Fruit fly (Drosophila melanogaster): ENCODE data around the gene Adi1.
A peak's percentile ranks its signal among the peaks of the same experiment; 100 is the strongest.

The Adi1 gene

DNA sequence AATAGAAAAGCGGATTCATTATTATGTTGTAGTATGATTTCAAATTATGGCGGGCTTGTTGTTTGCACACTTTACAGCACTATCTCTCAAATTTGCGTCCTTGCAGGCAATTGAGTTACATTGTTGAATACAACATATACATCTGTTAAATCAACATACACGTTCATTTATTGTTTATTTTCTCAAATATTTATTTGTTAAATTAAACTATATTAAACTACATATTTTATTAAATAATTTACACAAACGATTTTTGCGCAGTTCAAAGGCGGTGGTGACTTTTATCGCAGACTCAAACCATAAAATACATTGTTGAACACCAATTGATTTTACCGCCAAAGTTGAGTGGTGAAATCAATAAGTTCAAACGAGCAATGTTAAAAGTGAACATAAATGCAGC is 35.0 kb downstream of the Adi1 start:
- no peak for TF ChIP-seq CG11695 (GFP tag; IDR thresholded peaks at IDR 0.05)
- no peak for TF ChIP-seq z (GFP tag; IDR thresholded peaks at IDR 0.05)
- peak; percentile 38 for TF ChIP-seq CG12155 (GFP tag; optimal IDR thresholded peaks at IDR 0.05)
- no peak for TF ChIP-seq btn (GFP tag; optimal IDR thresholded peaks at IDR 0.05)
- TF ChIP-seq CG12071 (GFP tag; optimal IDR thresholded peaks at IDR 0.05), result no peak
- TF ChIP-seq ac (GFP tag; optimal IDR thresholded peaks at IDR 0.05), result no peak
- TF ChIP-seq HLH54F (GFP tag; optimal IDR thresholded peaks at IDR 0.05), result no peak
- peak; percentile 69 for TF ChIP-seq CTCF (GFP tag; optimal IDR thresholded peaks at IDR 0.05)
- no peak for TF ChIP-seq exex (tag; optimal IDR thresholded peaks at IDR 0.05)
- peak; percentile 25 for TF ChIP-seq CG30020 (tag; optimal IDR thresholded peaks at IDR 0.05)
- no peak for TF ChIP-seq CG16779 (GFP tag; IDR thresholded peaks at IDR 0.05)
- TF ChIP-seq dmrt11E (tag; optimal IDR thresholded peaks at IDR 0.05), result peak; percentile 0
- no peak for TF ChIP-seq Dad (GFP tag; optimal IDR thresholded peaks at IDR 0.05)
- TF ChIP-seq CG14860 (GFP tag; IDR thresholded peaks at IDR 0.05; ENCODE audit: partially characterized antibody), result no peak
- TF ChIP-seq h (optimal IDR thresholded peaks at IDR 0.05), result no peak
- peak; percentile 28 for TF ChIP-seq CG2120 (GFP tag; optimal IDR thresholded peaks at IDR 0.05)
- peak; percentile 62 for TF ChIP-seq sug (tag; optimal IDR thresholded peaks at IDR 0.05)
- no peak for TF ChIP-seq lbe (GFP tag; optimal IDR thresholded peaks at IDR 0.05)
- TF ChIP-seq dpn (GFP tag; optimal IDR thresholded peaks at IDR 0.05), result peak in 1 of 2 experiments; percentile 22
- no peak for TF ChIP-seq Max (GFP tag; optimal IDR thresholded peaks at IDR 0.05)
- TF ChIP-seq Med (GFP tag), result no peak
- no peak for TF ChIP-seq slou (GFP tag; optimal IDR thresholded peaks at IDR 0.05)
- no peak for TF ChIP-seq MTF-1 (GFP tag; optimal IDR thresholded peaks at IDR 0.05; ENCODE audit: borderline replicate concordance)
- peak; percentile 28 for TF ChIP-seq abd-A (tag; optimal IDR thresholded peaks at IDR 0.05)
- no peak for TF ChIP-seq Side (GFP tag; optimal IDR thresholded peaks at IDR 0.05)
- peak; percentile 46 for TF ChIP-seq nmo (GFP tag; optimal IDR thresholded peaks at IDR 0.05)
- no peak for TF ChIP-seq Abd-B (GFP tag; optimal IDR thresholded peaks at IDR 0.05)
- no peak for TF ChIP-seq sima (GFP tag; optimal IDR thresholded peaks at IDR 0.05)
- TF ChIP-seq trem (tag; optimal IDR thresholded peaks at IDR 0.05), result peak; percentile 67
- TF ChIP-seq CG9797 (GFP tag; optimal IDR thresholded peaks at IDR 0.05), result peak; percentile 16
- TF ChIP-seq Hmr (GFP tag; optimal IDR thresholded peaks at IDR 0.05), result peak; percentile 40
- peak; percentile 21 for TF ChIP-seq CG7556 (GFP tag; optimal IDR thresholded peaks at IDR 0.05)
- peak; percentile 37; the same call in 1 of the 2 replicates for TF ChIP-seq Rfx (GFP tag; IDR thresholded peaks at IDR 0.05)
- no peak for TF ChIP-seq Hr51 (GFP tag; optimal IDR thresholded peaks at IDR 0.05)
- TF ChIP-seq CG17328 (GFP tag; IDR thresholded peaks at IDR 0.05), result no peak
- TF ChIP-seq CG9932 (GFP tag; IDR thresholded peaks at IDR 0.05), result peak; percentile 32; the same call in 1 of the 2 replicates
- peak; percentile 29 for TF ChIP-seq grau (tag; optimal IDR thresholded peaks at IDR 0.05)
- TF ChIP-seq CG3847 (GFP tag; IDR thresholded peaks at IDR 0.05), result peak; percentile 72; the same call in 1 of the 2 replicates
- peak; percentile 1 for TF ChIP-seq Hr3 (GFP tag; optimal IDR thresholded peaks at IDR 0.05)
- no peak for TF ChIP-seq CG3065 (GFP tag; optimal IDR thresholded peaks at IDR 0.05)
- peak; percentile 98 for TF ChIP-seq CG10267 (tag; optimal IDR thresholded peaks at IDR 0.05)
- no peak for TF ChIP-seq so (GFP tag; IDR thresholded peaks at IDR 0.05)
- no peak for TF ChIP-seq Oli (tag; optimal IDR thresholded peaks at IDR 0.05)
- TF ChIP-seq pita (GFP tag; optimal IDR thresholded peaks at IDR 0.05), result peak; percentile 62
- TF ChIP-seq E2f2 (GFP tag; IDR thresholded peaks at IDR 0.05), result peak; percentile 100
- TF ChIP-seq nerfin-2 (GFP tag; IDR thresholded peaks at IDR 0.05; ENCODE audit: partially characterized antibody), result no peak
- no peak for TF ChIP-seq wdn (GFP tag; IDR thresholded peaks at IDR 0.05)
- TF ChIP-seq CG2712 (tag; optimal IDR thresholded peaks at IDR 0.05), result peak; percentile 53
- TF ChIP-seq CG2678 (tag; optimal IDR thresholded peaks at IDR 0.05), result peak; percentile 30
- TF ChIP-seq Xbp1 (GFP tag; optimal IDR thresholded peaks at IDR 0.05), result peak; percentile 3
- TF ChIP-seq sisA (GFP tag; IDR thresholded peaks at IDR 0.05), result no peak
- peak; percentile 38 for TF ChIP-seq NfI (GFP tag; optimal IDR thresholded peaks at IDR 0.05)
